Worm (Caenorhabditis elegans) whole organism, midembryonic: ENCODE measurements around the gene C18A11.3.

ENCODE experiments used
- T22C8.4 ChIP-seq: fragments of 200-800 bp; sonication (Bioruptor generic); IDR thresholded peaks from 2 replicates; pipeline ENCODE4 v1.3.6; 2022; ENCODE audit warnings: missing genetic modification characterization, missing compliant biosample characterization
- cog-1 ChIP-seq: sonication (generic microtip); optimal IDR thresholded peaks from 2 replicates; lab custom pipeline; 2016; ENCODE audit warnings: missing genetic modification characterization, missing compliant biosample characterization
- flt-1 ChIP-seq: fragments of 200-800 bp; sonication (Bioruptor generic); IDR thresholded peaks from 2 replicates; pipeline ENCODE4 v1.3.6; 2022; ENCODE audit warnings: missing genetic modification characterization, missing compliant biosample characterization
- klf-2 ChIP-seq: fragments of 200-800 bp; sonication (Bioruptor generic); conservative IDR thresholded peaks from 2 replicates; pipeline ENCODE4 v1.3.6; 2022; ENCODE audit warnings: missing genetic modification reagents, missing genetic modification characterization, missing compliant biosample characterization
- med-1 ChIP-seq: sonication (generic microtip); optimal IDR thresholded peaks from 2 replicates; lab custom pipeline; 2017; ENCODE audit warnings: missing genetic modification characterization, mild to moderate bottlenecking, missing compliant biosample characterization, antibody characterized with exemption, missing genetic modification reagents; ENCODE audit not compliant: insufficient read depth
- ref-1 ChIP-seq: fragments of 200-800 bp; sonication (Bioruptor generic); conservative IDR thresholded peaks from 2 replicates; pipeline ENCODE4 v1.3.6; 2022; ENCODE audit warnings: missing genetic modification reagents, missing genetic modification characterization, missing compliant biosample characterization
- tab-1 ChIP-seq: fragments of 200-800 bp; sonication (Bioruptor generic); IDR thresholded peaks from 2 replicates; pipeline ENCODE4 v1.3.6; 2022; ENCODE audit warnings: missing genetic modification characterization, missing compliant biosample characterization
- ztf-23 ChIP-seq: fragments of 200-800 bp; sonication (Bioruptor generic); IDR thresholded peaks from 2 replicates; pipeline ENCODE4 v1.3.6; 2022; ENCODE audit warnings: missing genetic modification reagents, missing genetic modification characterization, missing compliant biosample characterization
- ztf-29 ChIP-seq: fragments of 200-800 bp; sonication (Bioruptor generic); IDR thresholded peaks from 2 replicates; pipeline ENCODE4 v1.3.6; 2022; ENCODE audit warnings: missing genetic modification reagents, missing genetic modification characterization, missing compliant biosample characterization

ce11 chrX:8082703-8083102, 21.8 kb downstream of the C18A11.3 start:
- TF ChIP-seq T22C8.4 (GFP tag; lab: Robert Waterston, UW) (no peak), flt-1 (GFP tag; lab: Robert Waterston, UW) (no peak), med-1 (no peak), ztf-23 (no peak), ztf-29 (GFP tag; lab: Robert Waterston, UW) (no peak), tab-1 (GFP tag; lab: Robert Waterston, UW) (no peak), cog-1 (tag; lab: Kevin White, UChicago) (no peak), klf-2 (GFP tag; lab: Robert Waterston, UW) (no peak), ref-1 (GFP tag; lab: Robert Waterston, UW) (no peak)
